Worm (Caenorhabditis elegans) whole organism, mixed stage, embryonic: Measurements from ENCODE around the gene Y41C4A.32.

Experiments
- ceh-83 ChIP-seq: fragments of 200-800 bp; sonication (Bioruptor generic); optimal IDR thresholded peaks from 2 replicates; lab custom pipeline; 2018; ENCODE audit warnings: mild to moderate bottlenecking, missing genetic modification characterization, missing compliant biosample characterization
- elt-1 ChIP-seq: sonication (generic microtip); optimal IDR thresholded peaks from 2 replicates; lab custom pipeline; 2017; ENCODE audit warnings: missing genetic modification characterization, mild to moderate bottlenecking, missing compliant biosample characterization, antibody characterized with exemption, moderate library complexity, borderline replicate concordance; ENCODE audit not compliant: insufficient read depth
- nhr-2 ChIP-seq: fragments of 150-350 bp; optimal IDR thresholded peaks from 2 replicates; lab custom pipeline; 2014; ENCODE audit warnings: missing biosample characterization, missing genetic modification characterization
- nhr-28 ChIP-seq: fragments of 150-350 bp; optimal IDR thresholded peaks from 2 replicates; lab custom pipeline; 2014; ENCODE audit warnings: missing biosample characterization, missing genetic modification characterization
- snpc-4 ChIP-seq: fragments of 150-350 bp; optimal IDR thresholded peaks from 2 replicates; lab custom pipeline; 2014; ENCODE audit warnings: missing biosample characterization, missing genetic modification characterization
- unc-62 ChIP-seq: fragments of 150-350 bp; optimal IDR thresholded peaks from 2 replicates; lab custom pipeline; 2014; ENCODE audit warnings: missing biosample characterization, missing genetic modification reagents, missing genetic modification characterization
- ztf-11 ChIP-seq: fragments of 150-350 bp; optimal IDR thresholded peaks from 2 replicates; lab custom pipeline; 2014; ENCODE audit warnings: missing biosample characterization, missing genetic modification characterization

DNA sequence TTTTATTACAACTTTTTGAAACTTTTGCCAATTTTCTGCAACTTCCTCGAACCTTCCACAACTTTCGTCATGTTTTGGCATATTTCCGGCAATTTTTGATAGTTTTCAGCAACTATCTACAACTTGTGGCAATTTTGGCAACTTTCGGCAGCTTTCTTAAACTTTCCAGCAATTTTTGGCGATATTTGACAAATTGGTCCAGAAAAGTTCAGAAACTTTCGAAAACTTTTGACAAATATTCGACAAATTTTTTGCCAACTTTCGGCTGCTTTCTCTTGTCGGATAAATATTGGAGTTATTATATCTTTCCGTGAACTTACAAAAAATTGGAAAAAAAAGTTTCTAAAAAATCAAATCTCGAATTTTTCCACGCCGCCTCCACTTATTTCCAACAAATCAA lies 8.8 kb downstream of the Y41C4A.32 start, which contains the start of gene Y41C4A.18:
- TF ChIP-seq ceh-83 (no peak), nhr-2 (tag; lab: Kevin White, UChicago) (no peak), ztf-11 (tag; lab: Kevin White, UChicago) (no peak), unc-62 (GFP tag; lab: Kevin White, UChicago) (no peak), nhr-28 (tag; lab: Kevin White, UChicago) (no peak), snpc-4 (tag; lab: Kevin White, UChicago) (no peak), elt-1 (tag; lab: Kevin White, UChicago) (no peak)
